Worm (Caenorhabditis elegans) whole organism, midembryonic: Measurements from ENCODE around the gene Y37H2A.11.

ENCODE experiments used
- cog-1 ChIP-seq: sonication (generic microtip); optimal IDR thresholded peaks from 2 replicates; lab custom pipeline; 2016; ENCODE audit warnings: missing genetic modification characterization, missing compliant biosample characterization
- flt-1 ChIP-seq: fragments of 200-800 bp; sonication (Bioruptor generic); IDR thresholded peaks from 2 replicates; pipeline ENCODE4 v1.3.6; 2022; ENCODE audit warnings: missing genetic modification characterization, missing compliant biosample characterization
- med-1 ChIP-seq: sonication (generic microtip); optimal IDR thresholded peaks from 2 replicates; lab custom pipeline; 2017; ENCODE audit warnings: missing genetic modification characterization, mild to moderate bottlenecking, missing compliant biosample characterization, antibody characterized with exemption, missing genetic modification reagents; ENCODE audit not compliant: insufficient read depth
- ref-1 ChIP-seq: fragments of 200-800 bp; sonication (Bioruptor generic); conservative IDR thresholded peaks from 2 replicates; pipeline ENCODE4 v1.3.6; 2022; ENCODE audit warnings: missing genetic modification reagents, missing genetic modification characterization, missing compliant biosample characterization
- tab-1 ChIP-seq: fragments of 200-800 bp; sonication (Bioruptor generic); IDR thresholded peaks from 2 replicates; pipeline ENCODE4 v1.3.6; 2022; ENCODE audit warnings: missing genetic modification characterization, missing compliant biosample characterization
- ztf-23 ChIP-seq: fragments of 200-800 bp; sonication (Bioruptor generic); IDR thresholded peaks from 2 replicates; pipeline ENCODE4 v1.3.6; 2022; ENCODE audit warnings: missing genetic modification reagents, missing genetic modification characterization, missing compliant biosample characterization

DNA sequence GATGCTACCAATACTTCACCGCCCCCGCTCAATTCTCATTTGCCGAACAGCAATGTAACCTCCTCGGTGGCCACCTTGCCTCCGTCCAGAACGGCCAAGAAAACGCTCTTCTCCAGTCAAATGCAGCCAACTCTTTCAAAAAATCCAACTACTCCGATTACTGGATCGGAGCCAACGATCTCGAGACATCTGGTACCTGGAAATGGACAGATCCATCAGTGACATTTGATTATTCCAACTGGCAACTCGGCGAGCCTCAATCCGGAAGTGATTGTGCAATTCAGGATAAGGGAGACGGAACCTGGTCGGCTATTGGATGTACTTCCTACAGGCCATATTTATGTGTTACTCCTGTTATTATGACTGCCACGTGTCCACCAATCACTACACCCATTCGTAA, 16.9 kb downstream of the Y37H2A.11 start:
- TF ChIP-seq ref-1 (GFP tag; lab: Robert Waterston, UW), result no peak
- no peak for TF ChIP-seq med-1
- no peak for TF ChIP-seq cog-1
- TF ChIP-seq ztf-23, result no peak
- no peak for TF ChIP-seq flt-1 (GFP tag; lab: Robert Waterston, UW)
- no peak for TF ChIP-seq tab-1 (GFP tag; lab: Robert Waterston, UW)
